Fruit fly (Drosophila melanogaster) whole organism, embryonic: ENCODE data around the gene CG15160.

Source experiments
- Abd-B ChIP-seq: fragments of 200-800 bp; sonication (Bioruptor generic); optimal IDR thresholded peaks from 2 replicates; lab custom pipeline; 2018; ENCODE audit warnings: missing biosample characterization, mild to moderate bottlenecking, missing genetic modification characterization, moderate library complexity
- CG10209 ChIP-seq: fragments of 200-800 bp; sonication (Bioruptor generic); optimal IDR thresholded peaks from 3 replicates; lab custom pipeline; 2017; ENCODE audit warnings: missing biosample characterization, mild to moderate bottlenecking, missing genetic modification characterization, missing genetic modification reagents
- CG11093 ChIP-seq: fragments of 200-800 bp; sonication (Bioruptor generic); IDR thresholded peaks from 3 replicates; pipeline ENCODE4 v1.3.6; 2022; ENCODE audit warnings: missing biosample characterization, missing genetic modification characterization
- CG11456 ChIP-seq: fragments of 200-800 bp; sonication (Bioruptor generic); IDR thresholded peaks from 3 replicates; pipeline ENCODE4 v1.3.6; 2022; ENCODE audit warnings: missing biosample characterization, missing genetic modification characterization
- CG12155 ChIP-seq: fragments of 200-800 bp; sonication (Bioruptor generic); optimal IDR thresholded peaks from 3 replicates; lab custom pipeline; 2016; ENCODE audit warnings: missing biosample characterization, missing genetic modification characterization
- CG12391 ChIP-seq: fragments of 200-800 bp; sonication (Bioruptor generic); optimal IDR thresholded peaks from 3 replicates; lab custom pipeline; 2018; ENCODE audit warnings: missing biosample characterization, mild to moderate bottlenecking, missing genetic modification characterization, moderate library complexity
- CG12659 ChIP-seq: fragments of 200-800 bp; sonication (Bioruptor generic); optimal IDR thresholded peaks from 3 replicates; lab custom pipeline; 2017; ENCODE audit warnings: mild to moderate bottlenecking, missing biosample characterization, missing genetic modification reagents, missing genetic modification characterization
- CG13287 ChIP-seq: fragments of 200-800 bp; sonication (Bioruptor generic); IDR thresholded peaks from 2 replicates; pipeline ENCODE4 v1.3.6; 2022; ENCODE audit warnings: missing biosample characterization, missing genetic modification characterization; ENCODE audit not compliant: partially characterized antibody
- CG13894 ChIP-seq: fragments of 200-800 bp; sonication (Bioruptor generic); optimal IDR thresholded peaks from 3 replicates; lab custom pipeline; 2018; ENCODE audit warnings: missing biosample characterization, mild to moderate bottlenecking, missing genetic modification characterization, moderate library complexity
- CG15073 ChIP-seq: fragments of 200-800 bp; sonication (Bioruptor generic); optimal IDR thresholded peaks from 2 replicates; lab custom pipeline; 2016; ENCODE audit warnings: missing biosample characterization, missing genetic modification characterization
- CG1603 ChIP-seq: fragments of 200-800 bp; sonication (Bioruptor generic); optimal IDR thresholded peaks from 2 replicates; lab custom pipeline; 2019; ENCODE audit warnings: missing biosample characterization, mild to moderate bottlenecking, missing genetic modification characterization, moderate library complexity
- CG33557 ChIP-seq: fragments of 200-800 bp; sonication (Bioruptor generic); optimal IDR thresholded peaks from 2 replicates; lab custom pipeline; 2019; ENCODE audit warnings: missing biosample characterization, mild to moderate bottlenecking, missing genetic modification characterization, moderate library complexity
- CG3838 ChIP-seq: fragments of 200-800 bp; sonication (Bioruptor generic); optimal IDR thresholded peaks from 3 replicates; lab custom pipeline; 2016; ENCODE audit warnings: missing biosample characterization, missing genetic modification characterization
- CG4328 ChIP-seq: fragments of 200-800 bp; sonication (Bioruptor generic); optimal IDR thresholded peaks from 3 replicates; lab custom pipeline; 2017; ENCODE audit warnings: missing biosample characterization, missing genetic modification reagents, missing genetic modification characterization
- CG4360 ChIP-seq: fragments of 200-800 bp; sonication (Bioruptor generic); IDR thresholded peaks from 2 replicates; pipeline ENCODE4 v1.3.6; 2022; ENCODE audit warnings: missing biosample characterization, missing genetic modification characterization
- CG4424 ChIP-seq: fragments of 200-800 bp; sonication (Bioruptor generic); optimal IDR thresholded peaks from 3 replicates; lab custom pipeline; 2016; ENCODE audit warnings: missing biosample characterization, missing genetic modification characterization
- CG4730 ChIP-seq: fragments of 200-800 bp; sonication (Bioruptor generic); IDR thresholded peaks from 2 replicates; pipeline ENCODE4 v1.3.6; 2022; ENCODE audit warnings: missing biosample characterization, missing genetic modification characterization
- CG6813 ChIP-seq: fragments of 200-800 bp; sonication (Bioruptor generic); optimal IDR thresholded peaks from 2 replicates; lab custom pipeline; 2017; ENCODE audit warnings: missing biosample characterization, missing genetic modification characterization, mild to moderate bottlenecking, moderate library complexity, missing genetic modification reagents
- CG6854 ChIP-seq: fragments of 200-800 bp; sonication (Bioruptor generic); optimal IDR thresholded peaks from 3 replicates; lab custom pipeline; 2017; ENCODE audit warnings: missing biosample characterization, mild to moderate bottlenecking, missing genetic modification characterization
- CG7357 ChIP-seq: fragments of 200-800 bp; sonication (Bioruptor generic); IDR thresholded peaks from 3 replicates; pipeline ENCODE4 v1.3.6; 2022; ENCODE audit warnings: missing biosample characterization, missing genetic modification characterization
- CG7556 ChIP-seq: fragments of 200-800 bp; sonication (Bioruptor generic); optimal IDR thresholded peaks from 2 replicates; lab custom pipeline; 2017; ENCODE audit warnings: missing biosample characterization, mild to moderate bottlenecking, missing genetic modification characterization
- CG7745 ChIP-seq: fragments of 200-800 bp; sonication (Bioruptor generic); optimal IDR thresholded peaks from 2 replicates; lab custom pipeline; 2018; ENCODE audit warnings: missing biosample characterization, mild to moderate bottlenecking, missing genetic modification characterization, moderate library complexity
- CG7987 ChIP-seq: fragments of 200-800 bp; sonication (Bioruptor generic); optimal IDR thresholded peaks from 2 replicates; lab custom pipeline; 2018; ENCODE audit warnings: missing biosample characterization, mild to moderate bottlenecking, missing genetic modification characterization, moderate library complexity
- CG9215 ChIP-seq: fragments of 200-800 bp; sonication (Bioruptor generic); IDR thresholded peaks from 2 replicates; pipeline ENCODE4 v1.3.6; 2022; ENCODE audit warnings: missing biosample characterization, missing genetic modification characterization
- Dip3 ChIP-seq: fragments of 200-800 bp; sonication (Bioruptor generic); optimal IDR thresholded peaks from 3 replicates; lab custom pipeline; 2016; ENCODE audit warnings: missing biosample characterization, missing genetic modification characterization
- Doc3 ChIP-seq: fragments of 200-800 bp; sonication (Bioruptor generic); IDR thresholded peaks from 3 replicates; pipeline ENCODE4 v1.3.6; 2022; ENCODE audit warnings: missing biosample characterization, missing genetic modification characterization; ENCODE audit not compliant: partially characterized antibody
- Elba2 ChIP-seq: fragments of 200-800 bp; sonication (Bioruptor generic); optimal IDR thresholded peaks from 3 replicates; lab custom pipeline; 2016; ENCODE audit warnings: missing biosample characterization, missing genetic modification characterization
- Oli ChIP-seq: fragments of 200-800 bp; sonication (Bioruptor generic); optimal IDR thresholded peaks from 2 replicates; lab custom pipeline; 2018; ENCODE audit warnings: missing biosample characterization, mild to moderate bottlenecking, missing genetic modification characterization, moderate library complexity
- Taf1 ChIP-seq: fragments of 200-800 bp; sonication (Bioruptor generic); IDR thresholded peaks from 2 replicates; pipeline ENCODE4 v1.3.6; 2022; ENCODE audit warnings: missing biosample characterization, missing genetic modification characterization
- Usf ChIP-seq: fragments of 200-800 bp; sonication (Bioruptor generic); optimal IDR thresholded peaks from 2 replicates; lab custom pipeline; 2017; ENCODE audit warnings: missing genotype, missing biosample characterization, missing genetic modification characterization
- Xrp1 ChIP-seq: fragments of 200-800 bp; sonication (Bioruptor generic); IDR thresholded peaks from 2 replicates; pipeline ENCODE4 v1.3.6; 2022; ENCODE audit warnings: missing biosample characterization, missing genetic modification characterization
- ara ChIP-seq: fragments of 200-800 bp; sonication (Bioruptor generic); IDR thresholded peaks from 2 replicates; pipeline ENCODE4 v1.3.6; 2022; ENCODE audit warnings: missing biosample characterization, missing genetic modification characterization
- bsh ChIP-seq, 2 experiments: fragments of 200-800 bp; sonication (Bioruptor generic); optimal IDR thresholded peaks; 2 replicates each; lab custom pipeline; 2017 to 2018; ENCODE audit warnings: mild to moderate bottlenecking in 2 of 2, missing biosample characterization in 2 of 2, missing genetic modification characterization in 2 of 2, moderate library complexity in 1 of 2
- dmrt11E ChIP-seq: fragments of 200-800 bp; sonication (Bioruptor generic); optimal IDR thresholded peaks from 3 replicates; lab custom pipeline; 2018; ENCODE audit warnings: missing biosample characterization, mild to moderate bottlenecking, missing genetic modification characterization, moderate library complexity
- dmrt99B ChIP-seq: fragments of 200-800 bp; sonication (Bioruptor generic); optimal IDR thresholded peaks from 2 replicates; lab custom pipeline; 2018; ENCODE audit warnings: missing biosample characterization, mild to moderate bottlenecking, missing genetic modification characterization, moderate library complexity
- fd96Cb ChIP-seq: fragments of 200-800 bp; sonication (Bioruptor generic); optimal IDR thresholded peaks from 2 replicates; lab custom pipeline; 2018; ENCODE audit warnings: missing biosample characterization, mild to moderate bottlenecking, missing genetic modification characterization, moderate library complexity
- grn ChIP-seq: fragments of 200-800 bp; sonication (Bioruptor generic); optimal IDR thresholded peaks from 3 replicates; lab custom pipeline; 2017; ENCODE audit warnings: missing biosample characterization, missing genetic modification characterization
- klu ChIP-seq: fragments of 200-800 bp; sonication (Bioruptor generic); IDR thresholded peaks from 2 replicates; pipeline ENCODE4 v1.3.6; 2022; ENCODE audit warnings: missing biosample characterization, missing genetic modification characterization
- psq ChIP-seq: fragments of 200-800 bp; sonication (Bioruptor generic); optimal IDR thresholded peaks from 2 replicates; lab custom pipeline; 2017; ENCODE audit warnings: missing biosample characterization, missing genetic modification characterization
- ranshi ChIP-seq: fragments of 200-800 bp; sonication (Bioruptor generic); IDR thresholded peaks from 2 replicates; pipeline ENCODE4 v1.3.6; 2022; ENCODE audit warnings: missing biosample characterization, missing genetic modification characterization
- sens ChIP-seq: fragments of 200-800 bp; sonication (Bioruptor generic); peaks from one replicate; lab custom pipeline; 2016; ENCODE audit warnings: missing biosample characterization, missing genetic modification characterization
- sisA ChIP-seq: fragments of 200-800 bp; sonication (Bioruptor generic); IDR thresholded peaks from 2 replicates; pipeline ENCODE4 v1.3.6; 2022; ENCODE audit warnings: missing biosample characterization, missing genetic modification characterization
- sqz ChIP-seq: fragments of 200-800 bp; sonication (Bioruptor generic); optimal IDR thresholded peaks from 3 replicates; lab custom pipeline; 2018; ENCODE audit warnings: missing biosample characterization, mild to moderate bottlenecking, missing genetic modification characterization
- ssp ChIP-seq: fragments of 200-800 bp; sonication (Bioruptor generic); IDR thresholded peaks from 2 replicates; pipeline ENCODE4 v1.3.6; 2022; ENCODE audit warnings: missing biosample characterization, missing genetic modification characterization
- stc ChIP-seq: fragments of 200-800 bp; sonication (Bioruptor generic); IDR thresholded peaks from 2 replicates; pipeline ENCODE4 v1.3.6; 2022; ENCODE audit warnings: missing biosample characterization, missing genetic modification characterization
- unc-4 ChIP-seq: fragments of 200-800 bp; sonication (Bioruptor generic); IDR thresholded peaks from 2 replicates; pipeline ENCODE4 v1.3.6; 2022; ENCODE audit warnings: missing biosample characterization, missing genetic modification characterization; ENCODE audit not compliant: partially characterized antibody
- yki ChIP-seq: fragments of >200 bp; optimal IDR thresholded peaks from 3 replicates; lab custom pipeline; 2018
- z ChIP-seq: fragments of 200-800 bp; sonication (Bioruptor generic); IDR thresholded peaks from 3 replicates; pipeline ENCODE4 v1.3.6; 2022; ENCODE audit warnings: missing biosample characterization, missing genetic modification characterization
- zen2 ChIP-seq: fragments of 200-800 bp; sonication (Bioruptor generic); IDR thresholded peaks from 3 replicates; pipeline ENCODE4 v1.3.6; 2022; ENCODE audit warnings: missing biosample characterization, missing genetic modification characterization; ENCODE audit not compliant: partially characterized antibody

The CG15160 gene

DNA sequence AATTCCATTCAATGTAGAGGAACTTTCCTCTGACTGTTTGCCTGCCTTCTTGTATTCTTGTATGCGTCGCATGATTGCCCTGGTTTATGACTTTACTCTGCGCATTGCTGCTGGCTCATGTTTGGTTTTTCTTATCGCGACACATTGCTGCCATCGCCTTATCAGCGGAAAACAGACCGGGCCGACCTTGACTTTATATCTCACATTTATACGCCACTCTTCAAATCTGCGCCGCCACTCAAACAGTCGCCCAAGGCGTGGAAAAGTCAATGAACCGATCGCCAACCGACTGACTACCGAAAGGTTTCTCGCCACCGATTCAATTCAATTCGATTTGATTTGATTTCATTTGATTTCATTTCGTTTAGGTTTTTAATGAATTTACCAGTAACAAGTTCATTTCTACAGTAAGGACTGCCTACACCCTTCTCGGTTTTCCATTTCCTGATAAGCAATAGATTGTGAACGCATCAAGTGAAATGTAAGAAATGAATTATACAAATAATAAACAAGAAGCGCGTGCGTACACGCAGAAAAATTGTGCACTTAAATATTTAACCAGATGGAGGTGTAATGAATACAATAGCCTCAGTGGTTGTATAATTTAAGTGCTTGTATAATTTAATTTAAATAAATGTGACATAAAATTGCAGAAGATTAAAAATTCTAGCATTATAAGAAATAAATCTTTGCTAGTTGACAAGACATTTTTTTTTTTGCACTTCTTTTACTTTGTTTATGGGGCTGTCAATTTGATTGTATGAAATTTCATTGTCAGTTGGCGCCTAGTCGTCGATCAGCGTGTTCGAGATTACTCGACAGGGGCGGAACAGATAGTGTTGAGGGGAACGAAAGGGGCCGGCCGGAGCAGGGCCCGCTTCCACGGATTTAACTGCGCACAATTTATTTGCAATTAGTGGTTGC is 24.2 kb upstream of the CG15160 start (continued):
- TF ChIP-seq dmrt11E (tag; lab: Kevin White, UChicago) (peak; percentile 65), grn (GFP tag; lab: Kevin White, UChicago) (peak; percentile 43), CG4730 (GFP tag; lab: Robert Waterston, UW) (no peak), Abd-B (GFP tag; lab: Kevin White, UChicago) (no peak), fd96Cb (tag; lab: Kevin White, UChicago) (peak; percentile 43), sqz (GFP tag; lab: Kevin White, UChicago) (no peak), CG4328 (GFP tag; lab: Kevin White, UChicago) (no peak), CG10209 (peak; percentile 56), unc-4 (GFP tag; lab: Robert Waterston, UW) (no peak), CG6854 (GFP tag; lab: Kevin White, UChicago) (no peak), CG13894 (tag; lab: Kevin White, UChicago) (no peak), CG13287 (GFP tag; lab: Robert Waterston, UW) (no peak), Taf1 (GFP tag; lab: Robert Waterston, UW) (no peak), CG6813 (GFP tag; lab: Kevin White, UChicago) (no peak), CG11456 (GFP tag; lab: Robert Waterston, UW) (no peak), z (GFP tag; lab: Robert Waterston, UW) (no peak), Dip3 (GFP tag; lab: Kevin White, UChicago) (peak; percentile 2), CG12155 (GFP tag; lab: Kevin White, UChicago) (peak; percentile 16), stc (GFP tag; lab: Robert Waterston, UW) (no peak), dmrt99B (tag; lab: Kevin White, UChicago) (peak; percentile 18), Oli (tag; lab: Kevin White, UChicago) (peak; percentile 55), CG3838 (no peak), Doc3 (no peak), ara (GFP tag; lab: Robert Waterston, UW) (no peak; the same call in 1 of the 2 replicates), Xrp1 (peak; percentile 60; the same call in 1 of the 2 replicates), CG7357 (GFP tag; lab: Robert Waterston, UW) (no peak), CG4424 (GFP tag; lab: Kevin White, UChicago) (peak; percentile 13), klu (GFP tag; lab: Robert Waterston, UW) (no peak), CG15073 (GFP tag; lab: Kevin White, UChicago) (no peak), CG12659 (GFP tag; lab: Kevin White, UChicago) (no peak), sens (GFP tag; lab: Kevin White, UChicago) (peak; percentile 87), Usf (GFP tag; lab: Kevin White, UChicago) (no peak), CG4360 (no peak), sisA (GFP tag; lab: Robert Waterston, UW) (no peak), psq (GFP tag; lab: Kevin White, UChicago) (no peak), ssp (GFP tag; lab: Robert Waterston, UW) (no peak), ranshi (no peak), CG7745 (tag; lab: Kevin White, UChicago) (no peak), CG1603 (tag; lab: Kevin White, UChicago) (no peak), CG7987 (GFP tag; lab: Kevin White, UChicago) (peak; percentile 44), CG11093 (GFP tag; lab: Robert Waterston, UW) (no peak), CG7556 (peak; percentile 32), zen2 (GFP tag; lab: Robert Waterston, UW) (no peak), Elba2 (GFP tag; lab: Kevin White, UChicago) (no peak), CG33557 (GFP tag; lab: Kevin White, UChicago) (peak; percentile 43), bsh (GFP tag; optimal IDR thresholded peaks at IDR 0.05; lab: Kevin White, UChicago) (peak in 1 of 2 experiments; percentile 58), CG12391 (tag; lab: Kevin White, UChicago) (peak; percentile 51), yki (lab: Kevin White, UChicago) (no peak), CG9215 (GFP tag; lab: Robert Waterston, UW) (no peak)
